Fruit fly (Drosophila melanogaster) ovary, adult (tissue): Measurements from ENCODE around the gene Rrp6.

Source experiments
- CG17801 ChIP-seq: fragments of 200-800 bp; optimal IDR thresholded peaks from 2 replicates; lab custom pipeline; 2019; ENCODE audit warnings: missing biosample characterization, mild to moderate bottlenecking, missing genetic modification characterization, moderate library complexity; ENCODE audit not compliant: partially characterized antibody

The Rrp6 gene

DNA sequence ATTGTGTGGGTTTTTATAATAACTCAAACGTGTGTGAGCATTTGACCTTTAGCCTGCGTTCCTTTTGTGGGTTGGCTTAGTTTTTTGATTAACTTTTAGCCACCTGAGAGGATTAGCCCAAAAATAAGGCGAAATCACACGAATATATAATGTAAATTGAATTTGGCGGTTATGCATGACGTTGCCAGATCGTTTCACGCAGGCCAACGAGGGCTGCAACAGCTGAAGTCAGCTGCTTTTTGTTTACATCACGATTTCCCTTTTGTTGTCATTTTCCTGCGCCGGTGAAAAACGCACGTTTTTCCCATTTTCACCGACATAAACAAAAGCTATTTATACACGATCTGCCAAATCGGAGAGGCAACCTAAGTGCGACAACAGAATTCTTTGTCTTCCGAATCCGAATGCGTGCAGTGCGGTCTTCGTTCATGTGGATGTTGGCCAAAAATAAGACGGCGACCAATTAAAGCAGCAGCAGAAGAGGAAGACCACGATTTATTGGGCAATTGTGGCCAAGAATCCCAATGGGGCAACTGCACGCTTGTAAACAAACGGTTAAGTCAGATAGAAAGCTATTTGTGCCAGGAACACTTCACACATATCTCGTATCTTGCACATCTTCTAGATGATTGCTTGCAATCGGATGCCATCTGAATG is 6.7 kb downstream of the Rrp6 start, which contains the start of gene CG3631:
TSS of gene CG3631 (plus strand) at position 251 of the 657 bp plus-strand sequence.
- peak; percentile 21 for TF ChIP-seq CG17801 (GFP tag; lab: Kevin White, UChicago)

DNA sequence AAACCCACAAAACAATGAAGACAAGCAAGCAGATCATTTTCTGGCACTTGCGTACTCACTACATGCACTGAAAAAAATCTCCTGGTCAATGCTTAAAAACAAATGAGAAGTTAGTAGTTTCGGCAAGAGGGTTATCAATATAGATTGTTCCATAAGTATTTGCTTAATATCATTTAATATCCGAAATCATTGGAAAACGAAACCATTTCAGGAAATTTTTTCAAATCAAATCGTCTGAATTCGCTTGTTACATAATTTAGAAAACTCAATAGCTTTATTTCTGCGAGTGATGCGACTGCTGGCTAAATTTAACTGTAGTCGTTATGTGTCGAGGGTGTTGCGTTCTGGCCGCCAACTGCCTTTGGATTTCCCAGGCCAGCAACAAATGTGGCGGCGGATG is 7.9 kb downstream of the Rrp6 start:
- no peak for TF ChIP-seq CG17801 (GFP tag; lab: Kevin White, UChicago)

DNA sequence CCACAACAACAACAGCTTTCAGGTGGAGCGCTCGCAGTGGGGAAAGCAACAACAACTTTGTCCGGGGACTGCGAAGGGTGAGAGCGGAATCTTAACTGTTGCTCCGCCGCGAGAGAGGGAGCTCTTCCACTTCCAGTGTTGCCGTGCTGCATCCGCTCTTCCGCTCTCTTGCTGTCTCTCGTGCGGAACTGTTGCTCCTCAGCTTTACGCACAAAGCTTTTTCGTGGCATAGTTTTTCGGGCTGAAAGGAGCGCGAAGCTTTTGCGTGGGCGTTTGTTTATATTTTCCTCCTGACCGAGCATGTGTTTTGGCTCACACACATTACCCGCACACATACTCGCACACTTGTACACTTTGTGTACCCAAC is 10.1 kb downstream of the Rrp6 start:
- TF ChIP-seq CG17801 (GFP tag; lab: Kevin White, UChicago) = no peak

DNA sequence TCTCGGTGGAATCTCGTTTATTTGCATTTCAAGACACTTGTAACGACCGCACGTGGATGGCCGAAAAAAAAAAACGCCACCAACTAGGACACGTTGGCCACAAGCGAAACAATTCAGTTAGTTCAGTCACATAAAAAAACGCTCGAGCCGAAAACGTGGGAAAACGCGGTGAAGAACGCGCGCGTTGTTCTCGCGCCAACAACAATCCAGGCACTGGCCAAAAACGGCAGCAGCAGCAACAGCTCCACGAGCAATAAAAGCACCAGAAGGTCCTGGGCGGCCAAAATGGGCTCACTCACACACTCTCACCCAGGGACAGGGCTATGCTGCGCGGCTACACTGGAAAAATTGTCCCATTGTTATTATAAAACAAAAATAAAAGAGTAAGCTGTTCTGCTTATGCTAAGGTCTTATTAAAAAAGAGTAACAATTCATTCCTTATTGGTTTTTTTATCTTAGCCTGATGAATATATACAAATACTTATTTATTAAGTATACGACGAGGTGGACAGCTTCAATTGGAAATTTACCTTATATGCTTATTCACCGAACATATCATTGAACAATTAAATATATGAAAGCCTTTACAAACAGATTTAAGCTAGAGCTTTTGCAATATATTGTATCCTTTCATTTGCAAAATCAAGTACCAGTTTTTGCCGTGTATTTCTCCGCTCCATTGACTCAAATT is 10.6 kb downstream of the Rrp6 start, which contains the start of gene btsz:
TSS of gene btsz (minus strand) at position 215 of the 691 bp plus-strand sequence.
- no peak for TF ChIP-seq CG17801 (GFP tag; lab: Kevin White, UChicago)

DNA sequence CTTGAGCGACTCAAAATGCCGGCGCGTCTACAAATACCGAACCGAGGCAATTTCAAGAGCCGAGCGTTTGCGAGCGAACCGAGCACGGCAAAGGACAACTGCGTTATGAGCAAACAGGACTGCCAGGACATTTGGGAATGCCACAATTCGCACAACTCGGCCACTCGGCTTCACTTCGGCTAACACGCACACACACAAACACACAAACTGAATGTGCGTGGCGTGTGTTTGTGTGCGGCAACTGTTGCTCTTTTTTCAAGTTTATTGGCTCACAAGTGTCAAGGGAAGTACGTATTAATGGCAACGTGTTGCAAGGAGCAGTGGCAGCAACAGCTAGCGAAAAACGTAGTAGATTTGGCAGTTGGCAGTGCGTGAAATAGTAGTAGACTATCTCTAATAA is 12.7 kb downstream of the Rrp6 start:
- no peak for TF ChIP-seq CG17801 (GFP tag; lab: Kevin White, UChicago)

dm6 chr3R:14864819-14865218 is 21.2 kb downstream of the Rrp6 start:
- no peak for TF ChIP-seq CG17801 (GFP tag; lab: Kevin White, UChicago)

DNA sequence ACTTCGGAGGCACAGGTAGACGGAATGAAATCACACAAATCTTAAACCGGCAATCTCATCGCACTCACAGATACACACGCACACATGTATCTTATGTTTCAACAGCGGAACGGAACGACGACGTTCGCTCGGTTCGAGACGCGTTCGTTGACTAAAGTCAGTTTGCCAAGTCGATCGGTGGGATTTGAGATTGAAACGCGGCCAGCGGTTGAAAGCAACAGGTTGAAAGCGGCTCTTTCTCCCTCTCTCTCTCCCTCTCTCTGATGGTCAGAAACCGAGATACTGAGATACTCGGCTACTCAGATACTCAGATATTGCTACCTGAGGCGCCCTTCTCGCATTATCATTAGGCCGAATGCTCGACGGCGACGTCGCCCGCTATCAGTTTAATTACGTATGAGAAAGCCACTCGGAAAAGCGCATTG is 32.3 kb downstream of the Rrp6 start:
- peak; percentile 53 for TF ChIP-seq CG17801 (GFP tag; lab: Kevin White, UChicago)

DNA sequence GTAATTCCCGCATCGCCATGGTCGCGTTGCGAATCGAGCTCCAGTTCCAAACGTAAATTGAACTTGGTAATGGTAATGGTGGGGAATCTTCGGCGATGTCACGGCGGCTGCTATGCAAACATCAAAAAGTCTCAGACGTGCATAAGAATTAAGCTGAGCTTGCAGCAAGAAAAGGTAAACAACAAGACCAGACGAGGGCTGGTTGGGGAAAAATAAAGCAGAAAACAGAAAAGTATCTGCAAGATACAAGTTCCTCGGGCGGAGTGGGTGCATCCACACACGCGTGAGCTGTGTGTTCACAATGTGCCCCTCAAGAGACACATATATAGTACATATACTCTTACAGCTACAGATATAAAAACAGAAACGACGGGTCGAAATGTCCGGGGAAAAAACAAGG is 33.4 kb downstream of the Rrp6 start:
- no peak for TF ChIP-seq CG17801 (GFP tag; lab: Kevin White, UChicago)

DNA sequence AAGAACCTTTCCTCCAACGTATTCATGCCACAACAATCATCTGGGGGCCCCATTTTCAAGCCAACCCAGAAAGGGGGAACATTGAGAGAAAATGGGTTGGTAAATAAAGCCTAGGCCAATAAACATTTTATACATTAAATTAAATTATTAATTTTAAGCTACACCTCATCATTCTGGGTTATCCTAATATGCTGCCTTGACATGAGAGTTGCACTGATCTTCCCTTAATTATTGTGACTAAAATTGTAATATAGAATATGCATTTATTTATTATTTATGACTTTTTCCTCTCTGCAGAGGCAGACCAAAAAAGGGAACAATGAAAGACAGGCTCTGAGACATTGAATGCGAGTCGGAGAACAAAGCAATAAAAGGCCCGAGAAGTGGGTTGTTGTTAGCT is 38.2 kb downstream of the Rrp6 start:
- no peak for TF ChIP-seq CG17801 (GFP tag; lab: Kevin White, UChicago)

dm6 chr3R:14846924-14847599 is 39.0 kb downstream of the Rrp6 start:
- TF ChIP-seq CG17801 (GFP tag; lab: Kevin White, UChicago) = no peak

DNA sequence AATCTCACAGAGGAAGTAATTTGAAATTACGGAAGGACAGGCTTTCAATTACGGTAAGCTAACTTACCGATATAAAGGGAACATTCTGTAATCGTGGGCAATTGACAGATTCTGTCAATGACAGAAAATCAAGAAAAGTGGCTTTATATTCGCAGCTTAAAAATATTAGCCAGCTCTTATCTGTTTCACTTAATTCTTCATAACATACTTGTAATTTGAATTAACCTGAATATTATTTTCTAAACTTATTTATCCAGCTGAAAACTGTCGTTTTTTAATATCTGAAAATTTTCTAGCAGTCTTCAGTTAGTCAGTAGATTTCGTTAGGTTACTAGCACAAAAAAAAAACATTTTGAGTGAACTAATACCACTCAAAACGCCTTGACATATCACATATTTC is 41.3 kb downstream of the Rrp6 start, which contains the start of gene CG3610:
TSS of gene CG3610 (plus strand) at position 301 of the 400 bp plus-strand sequence.
- no peak for TF ChIP-seq CG17801 (GFP tag; lab: Kevin White, UChicago)
